Fruit fly (Drosophila melanogaster) whole organism, embryonic: ENCODE measurements around the gene Fdx1.

Experiments used
- Atf-2 ChIP-seq: fragments of 200-800 bp; sonication (Bioruptor generic); optimal IDR thresholded peaks from 2 replicates; lab custom pipeline; 2016; ENCODE audit warnings: missing biosample characterization, missing genetic modification characterization
- C15 ChIP-seq: fragments of 200-800 bp; sonication (Bioruptor generic); IDR thresholded peaks from 3 replicates; pipeline ENCODE4 v1.3.6; 2022; ENCODE audit warnings: missing biosample characterization, missing genetic modification characterization
- CG10274 ChIP-seq: fragments of 200-800 bp; sonication (Bioruptor generic); optimal IDR thresholded peaks from 3 replicates; lab custom pipeline; 2017; ENCODE audit warnings: missing biosample characterization, mild to moderate bottlenecking, missing genetic modification characterization
- CG10366 ChIP-seq: fragments of 200-800 bp; sonication (Bioruptor generic); IDR thresholded peaks from 2 replicates; pipeline ENCODE4 v1.3.6; 2022; ENCODE audit warnings: missing biosample characterization, missing genetic modification characterization
- CG10431 ChIP-seq: fragments of 200-800 bp; sonication (Bioruptor generic); optimal IDR thresholded peaks from 3 replicates; lab custom pipeline; 2018; ENCODE audit warnings: missing biosample characterization, mild to moderate bottlenecking, missing genetic modification characterization
- CG11398 ChIP-seq: fragments of 200-800 bp; sonication (Bioruptor generic); optimal IDR thresholded peaks from 2 replicates; lab custom pipeline; 2016; ENCODE audit warnings: missing biosample characterization, missing genetic modification characterization
- CG15479 ChIP-seq: fragments of 200-800 bp; sonication (Bioruptor generic); optimal IDR thresholded peaks from 3 replicates; lab custom pipeline; 2019; ENCODE audit warnings: missing biosample characterization, mild to moderate bottlenecking, missing genetic modification characterization, moderate library complexity
- CG18619 ChIP-seq: fragments of 200-800 bp; sonication (Bioruptor generic); optimal IDR thresholded peaks from 3 replicates; lab custom pipeline; 2017; ENCODE audit warnings: missing biosample characterization, mild to moderate bottlenecking, missing genetic modification characterization
- CG2889 ChIP-seq: fragments of 200-800 bp; sonication (Bioruptor generic); IDR thresholded peaks from 3 replicates; pipeline ENCODE4 v1.3.6; 2022; ENCODE audit warnings: missing biosample characterization, missing genetic modification characterization
- CG34224 ChIP-seq: fragments of 200-800 bp; sonication (Bioruptor generic); IDR thresholded peaks from 3 replicates; pipeline ENCODE4 v1.3.6; 2022; ENCODE audit warnings: missing biosample characterization, missing genetic modification characterization; ENCODE audit not compliant: partially characterized antibody
- CG6654 ChIP-seq: fragments of 200-800 bp; sonication (Bioruptor generic); optimal IDR thresholded peaks from 2 replicates; lab custom pipeline; 2017; ENCODE audit warnings: missing biosample characterization, mild to moderate bottlenecking, missing genetic modification characterization
- CG6854 ChIP-seq: fragments of 200-800 bp; sonication (Bioruptor generic); optimal IDR thresholded peaks from 3 replicates; lab custom pipeline; 2017; ENCODE audit warnings: missing biosample characterization, mild to moderate bottlenecking, missing genetic modification characterization
- CG7271 ChIP-seq: fragments of 200-800 bp; sonication (Bioruptor generic); optimal IDR thresholded peaks from 2 replicates; lab custom pipeline; 2018; ENCODE audit warnings: missing biosample characterization, mild to moderate bottlenecking, missing genetic modification characterization, moderate library complexity
- CG8944 ChIP-seq: fragments of 200-800 bp; sonication (Bioruptor generic); optimal IDR thresholded peaks from 3 replicates; lab custom pipeline; 2016; ENCODE audit warnings: missing biosample characterization, missing genetic modification characterization
- CoRest ChIP-seq: fragments of 200-800 bp; sonication (Bioruptor generic); optimal IDR thresholded peaks from 3 replicates; lab custom pipeline; 2018; ENCODE audit warnings: missing biosample characterization, mild to moderate bottlenecking, missing genetic modification characterization, moderate library complexity
- Deaf1 ChIP-seq: fragments of 200-800 bp; optimal IDR thresholded peaks from 3 replicates; lab custom pipeline; 2019; ENCODE audit warnings: missing biosample characterization, mild to moderate bottlenecking, missing genetic modification characterization, moderate library complexity
- Dip2 ChIP-seq: fragments of 200-800 bp; sonication (Bioruptor generic); IDR thresholded peaks from 2 replicates; pipeline ENCODE4 v1.3.6; 2022; ENCODE audit warnings: missing biosample characterization, missing genetic modification characterization
- Dll ChIP-seq: fragments of 200-800 bp; sonication (Bioruptor generic); IDR thresholded peaks from 4 replicates; pipeline ENCODE4 v1.3.6; 2022; ENCODE audit warnings: missing biosample characterization, missing genetic modification characterization; ENCODE audit not compliant: partially characterized antibody
- Drgx ChIP-seq: fragments of 200-800 bp; sonication (Bioruptor generic); IDR thresholded peaks from 2 replicates; pipeline ENCODE4 v1.3.6; 2022; ENCODE audit warnings: missing biosample characterization, missing genetic modification characterization
- HmgZ ChIP-seq: fragments of 200-800 bp; sonication (Bioruptor generic); optimal IDR thresholded peaks from 2 replicates; lab custom pipeline; 2018; ENCODE audit warnings: missing biosample characterization, mild to moderate bottlenecking, missing genetic modification characterization
- Lpt ChIP-seq: fragments of >200 bp; optimal IDR thresholded peaks from 2 replicates; lab custom pipeline; 2018; ENCODE audit warnings: missing biosample characterization, missing genetic modification characterization
- MESR4 ChIP-seq: fragments of 200-800 bp; sonication (Bioruptor generic); optimal IDR thresholded peaks from 2 replicates; lab custom pipeline; 2018; ENCODE audit warnings: missing biosample characterization, mild to moderate bottlenecking, missing genetic modification characterization, moderate library complexity
- Mad ChIP-seq: fragments of 200-800 bp; sonication (Bioruptor generic); optimal IDR thresholded peaks from 2 replicates; lab custom pipeline; 2016; ENCODE audit warnings: missing biosample characterization, missing genetic modification characterization
- NFAT ChIP-seq: fragments of 200-800 bp; sonication (Bioruptor generic); IDR thresholded peaks from 2 replicates; pipeline ENCODE4 v1.3.6; 2022; ENCODE audit warnings: missing biosample characterization, missing genetic modification characterization
- NfI ChIP-seq: fragments of 200-800 bp; sonication (Bioruptor generic); optimal IDR thresholded peaks from 3 replicates; lab custom pipeline; 2018; ENCODE audit warnings: missing biosample characterization, mild to moderate bottlenecking, missing genetic modification characterization, moderate library complexity
- Pdp1 ChIP-seq, 2 experiments: fragments of 200-800 bp; sonication (Bioruptor generic); optimal IDR thresholded peaks; 3 replicates each; lab custom pipeline; 2016; ENCODE audit warnings: missing biosample characterization in 2 of 2, missing genetic modification characterization in 2 of 2, mild to moderate bottlenecking in 1 of 2, moderate library complexity in 1 of 2
- Ravus ChIP-seq: fragments of 200-800 bp; sonication (Bioruptor generic); IDR thresholded peaks from 2 replicates; pipeline ENCODE4 v1.3.6; 2022; ENCODE audit warnings: missing biosample characterization, missing genetic modification characterization
- Ssrp ChIP-seq: fragments of 200-800 bp; sonication (Bioruptor generic); optimal IDR thresholded peaks from 2 replicates; lab custom pipeline; 2018; ENCODE audit warnings: missing biosample characterization, mild to moderate bottlenecking, missing genetic modification characterization, moderate library complexity
- TFAM ChIP-seq: fragments of 200-800 bp; sonication (Bioruptor generic); optimal IDR thresholded peaks from 2 replicates; lab custom pipeline; 2017; ENCODE audit warnings: missing biosample characterization, missing genetic modification characterization, inconsistent platforms
- Trl ChIP-seq, 3 experiments: fragments of >200 bp in 2 of 3; fragments of 200-800 bp in 1 of 3; sonication (Bioruptor generic) in 1 of 3; optimal IDR thresholded peaks; 2 replicates in 1 of 3; 3 replicates in 2 of 3; lab custom pipeline; 2016 to 2017; ENCODE audit warnings: missing biosample characterization in 1 of 3, missing genetic modification characterization in 1 of 3
- YL-1 ChIP-seq: fragments of 200-800 bp; sonication (Bioruptor generic); optimal IDR thresholded peaks from 3 replicates; lab custom pipeline; 2017; ENCODE audit warnings: missing biosample characterization, mild to moderate bottlenecking, missing genetic modification characterization
- amos ChIP-seq: fragments of 200-800 bp; sonication (Bioruptor generic); IDR thresholded peaks from 2 replicates; pipeline ENCODE4 v1.3.6; 2022; ENCODE audit warnings: missing biosample characterization, missing genetic modification characterization; ENCODE audit not compliant: partially characterized antibody
- ap ChIP-seq: fragments of 200-800 bp; sonication (Bioruptor generic); IDR thresholded peaks from 2 replicates; pipeline ENCODE4 v1.3.6; 2022; ENCODE audit warnings: missing biosample characterization, missing genetic modification characterization
- az2 ChIP-seq: fragments of 200-800 bp; sonication (Bioruptor generic); optimal IDR thresholded peaks from 3 replicates; lab custom pipeline; 2016; ENCODE audit warnings: missing biosample characterization, missing genetic modification characterization
- btn ChIP-seq: fragments of 200-800 bp; sonication (Bioruptor generic); optimal IDR thresholded peaks from 2 replicates; lab custom pipeline; 2016; ENCODE audit warnings: missing biosample characterization, missing genetic modification characterization
- hb ChIP-seq: fragments of 200-800 bp; sonication (Bioruptor generic); IDR thresholded peaks from 3 replicates; pipeline ENCODE4 v1.3.6; 2022; ENCODE audit warnings: missing biosample characterization, missing genetic modification characterization; ENCODE audit not compliant: partially characterized antibody
- jigr1 ChIP-seq: fragments of 200-800 bp; sonication (Bioruptor generic); IDR thresholded peaks from 3 replicates; pipeline ENCODE4 v1.3.6; 2022; ENCODE audit warnings: missing biosample characterization, missing genetic modification characterization
- jumu ChIP-seq: fragments of 200-800 bp; sonication (Bioruptor generic); optimal IDR thresholded peaks from 3 replicates; lab custom pipeline; 2016; ENCODE audit warnings: missing biosample characterization, missing genetic modification characterization
- lilli ChIP-seq: fragments of 200-800 bp; sonication (Bioruptor generic); optimal IDR thresholded peaks from 3 replicates; lab custom pipeline; 2016; ENCODE audit warnings: missing biosample characterization, missing genetic modification characterization
- nom ChIP-seq: fragments of 200-800 bp; sonication (Bioruptor generic); optimal IDR thresholded peaks from 2 replicates; lab custom pipeline; 2017; ENCODE audit warnings: missing biosample characterization, missing genetic modification characterization, mild to moderate bottlenecking, moderate library complexity, missing genetic modification reagents
- peb ChIP-seq: fragments of 200-800 bp; sonication (Bioruptor generic); IDR thresholded peaks from 2 replicates; pipeline ENCODE4 v1.3.6; 2022; ENCODE audit warnings: missing biosample characterization, missing genetic modification characterization
- phol ChIP-seq: fragments of 200-800 bp; sonication (Bioruptor generic); optimal IDR thresholded peaks from 3 replicates; lab custom pipeline; 2018; ENCODE audit warnings: missing biosample characterization, mild to moderate bottlenecking, missing genetic modification characterization, moderate library complexity
- sens-2 ChIP-seq: fragments of 200-800 bp; sonication (Bioruptor generic); IDR thresholded peaks from 2 replicates; pipeline ENCODE4 v1.3.6; 2022; ENCODE audit warnings: missing biosample characterization, missing genetic modification characterization
- seq ChIP-seq: fragments of 200-800 bp; sonication (Bioruptor generic); IDR thresholded peaks from 2 replicates; pipeline ENCODE4 v1.3.6; 2022; ENCODE audit warnings: missing biosample characterization, missing genetic modification characterization
- slou ChIP-seq: fragments of 200-800 bp; sonication (Bioruptor generic); optimal IDR thresholded peaks from 3 replicates; lab custom pipeline; 2016; ENCODE audit warnings: missing biosample characterization, missing genetic modification characterization
- sr ChIP-seq: fragments of 200-800 bp; sonication (Bioruptor generic); IDR thresholded peaks from 3 replicates; pipeline ENCODE4 v1.3.6; 2022; ENCODE audit warnings: missing biosample characterization, missing genetic modification characterization
- unc-4 ChIP-seq: fragments of 200-800 bp; sonication (Bioruptor generic); IDR thresholded peaks from 2 replicates; pipeline ENCODE4 v1.3.6; 2022; ENCODE audit warnings: missing biosample characterization, missing genetic modification characterization; ENCODE audit not compliant: partially characterized antibody
- vvl ChIP-seq: fragments of 200-800 bp; sonication (Bioruptor generic); IDR thresholded peaks from 2 replicates; pipeline ENCODE4 v1.3.6; 2022; ENCODE audit warnings: missing biosample characterization, missing genetic modification characterization

The Fdx1 gene

DNA sequence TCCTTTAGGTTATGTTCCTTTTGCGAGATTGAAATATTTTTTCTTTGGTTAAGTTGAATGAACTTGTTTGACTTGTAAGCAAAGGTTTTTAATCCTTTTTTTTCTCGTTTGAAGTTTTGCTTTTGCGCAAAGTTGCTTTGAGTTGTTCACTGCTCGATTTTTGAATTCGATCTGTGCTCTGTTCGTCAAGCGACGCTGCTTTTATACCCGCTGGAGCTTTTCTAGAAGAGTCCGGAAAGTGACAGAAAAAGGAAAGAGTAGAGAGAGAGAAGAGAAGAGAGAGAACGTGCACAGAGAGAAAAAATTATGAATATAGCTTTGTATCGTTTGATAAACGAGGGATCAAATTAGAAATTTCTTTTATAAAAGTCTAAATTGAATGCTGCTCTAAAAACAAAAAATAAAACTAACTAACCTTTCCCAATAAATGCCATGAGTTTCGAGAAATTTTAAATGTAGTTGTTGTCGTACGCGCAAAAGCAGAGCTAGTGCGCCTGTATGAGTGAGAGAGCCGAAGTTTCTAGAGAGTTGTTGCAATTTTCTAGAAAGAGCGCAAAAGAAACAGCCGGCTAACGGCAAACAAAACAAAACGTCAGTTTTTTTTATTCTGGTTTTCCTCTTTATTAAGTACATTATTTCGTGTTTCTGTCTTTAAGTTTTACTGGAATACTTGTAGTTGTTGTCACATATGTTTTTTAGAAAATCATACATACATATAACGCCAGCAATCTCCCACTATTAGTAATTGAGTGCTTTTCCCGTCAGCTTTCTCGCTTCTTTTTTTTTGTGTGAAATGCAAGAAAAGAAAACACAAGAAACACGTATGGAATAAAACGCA, 6.4 kb upstream of the Fdx1 start, which contains the start of gene Hsp26 (continued):
- TF ChIP-seq CG18619 (GFP tag; lab: Kevin White, UChicago) (peak; percentile 74), peb (GFP tag; lab: Robert Waterston, UW) (peak; percentile 72), Ssrp (tag; lab: Kevin White, UChicago) (peak; percentile 70), vvl (GFP tag; lab: Robert Waterston, UW) (peak; percentile 96), TFAM (GFP tag; lab: Kevin White, UChicago) (no peak), CG7271 (no peak), amos (no peak), CG6654 (GFP tag; lab: Kevin White, UChicago) (peak; percentile 38), CG10274 (GFP tag; lab: Kevin White, UChicago) (peak; percentile 3), Atf-2 (GFP tag; lab: Kevin White, UChicago) (peak; percentile 67), seq (peak; percentile 88), nom (peak; percentile 79), hb (GFP tag; lab: Robert Waterston, UW) (no peak), btn (peak; percentile 46), CG8944 (peak; percentile 82), CG6854 (GFP tag; lab: Kevin White, UChicago) (peak; percentile 73), C15 (GFP tag; lab: Robert Waterston, UW) (peak; percentile 54; the same call in 1 of the 3 replicates), jigr1 (GFP tag; lab: Robert Waterston, UW) (0 out of 3 replicates have a peak, but pooled peaks have one; percentile 9), ap (GFP tag; lab: Robert Waterston, UW) (peak; percentile 83), Trl (optimal IDR thresholded peaks at IDR 0.05; lab: Kevin White, UChicago) (peak; percentile 81 to 97), Trl (GFP tag; optimal IDR thresholded peaks at IDR 0.05; lab: Kevin White, UChicago) (peak; percentile 94), NFAT (GFP tag; lab: Robert Waterston, UW) (peak; percentile 49; the same call in 1 of the 2 replicates), CG34224 (peak; percentile 37; the same call in 1 of the 3 replicates), jumu (peak; percentile 74), NfI (GFP tag; lab: Kevin White, UChicago) (peak; percentile 77), Dll (GFP tag; lab: Robert Waterston, UW) (peak; percentile 30; the same call in 2 of the 4 replicates), Pdp1 (GFP tag; optimal IDR thresholded peaks at IDR 0.05; lab: Kevin White, UChicago) (peak; percentile 75 to 82), Lpt (GFP tag; lab: Kevin White, UChicago) (no peak), CG10366 (GFP tag; lab: Robert Waterston, UW) (peak; percentile 87), unc-4 (GFP tag; lab: Robert Waterston, UW) (0 out of 2 replicates have a peak, but pooled peaks have one; percentile 17), sr (GFP tag; lab: Robert Waterston, UW) (no peak), sens-2 (GFP tag; lab: Robert Waterston, UW) (peak; percentile 73), CG10431 (GFP tag; lab: Kevin White, UChicago) (no peak), YL-1 (peak; percentile 67), CG11398 (peak; percentile 78), Deaf1 (peak; percentile 71), Ravus (GFP tag; lab: Robert Waterston, UW) (peak; percentile 32; the same call in 1 of the 2 replicates), slou (peak; percentile 62), az2 (peak; percentile 85), lilli (peak; percentile 89), CoRest (tag; lab: Kevin White, UChicago) (peak; percentile 81), Mad (GFP tag; lab: Kevin White, UChicago) (peak; percentile 61), Dip2 (GFP tag; lab: Robert Waterston, UW) (no peak), HmgZ (tag; lab: Kevin White, UChicago) (peak; percentile 72), CG15479 (GFP tag; lab: Kevin White, UChicago) (no peak), CG2889 (peak; percentile 63; the same call in 2 of the 3 replicates), phol (tag; lab: Kevin White, UChicago) (peak; percentile 75), MESR4 (GFP tag; lab: Kevin White, UChicago) (peak; percentile 3), Drgx (GFP tag; lab: Robert Waterston, UW) (peak; percentile 96)
